Worm (Caenorhabditis elegans): ENCODE data around the gene unc-41.

Gene unc-41

ce11 chrV:9970119-9970518, 5.9 kb downstream of the unc-41 start:
- TF ChIP-seq nhr-76 (tag; optimal IDR thresholded peaks at IDR 0.05) (no peak), zip-4 (GFP tag; optimal IDR thresholded peaks at IDR 0.05) (no peak), fkh-10 (GFP tag; optimal IDR thresholded peaks at IDR 0.05) (no peak), rnt-1 (tag; optimal IDR thresholded peaks at IDR 0.05) (peak; percentile 76), ceh-63 (GFP tag; optimal IDR thresholded peaks at IDR 0.05) (peak; percentile 24), lin-39 (tag; optimal IDR thresholded peaks at IDR 0.05) (no peak), pag-3 (tag; optimal IDR thresholded peaks at IDR 0.05; ENCODE audit: borderline replicate concordance, insufficient read depth) (no peak), mab-9 (GFP tag; IDR thresholded peaks at IDR 0.05) (0 out of 2 replicates have a peak, but pooled peaks have one; percentile 33), blmp-1 (tag; optimal IDR thresholded peaks at IDR 0.05) (no peak), hpl-2 (GFP tag; optimal IDR thresholded peaks at IDR 0.05) (no peak), lsy-2 (tag; optimal IDR thresholded peaks at IDR 0.05) (peak; percentile 49 to 52), ceh-90 (tag; optimal IDR thresholded peaks at IDR 0.05) (no peak), nhr-11 (tag; optimal IDR thresholded peaks at IDR 0.05) (no peak), fkh-4 (tag; optimal IDR thresholded peaks at IDR 0.05; ENCODE audit: borderline replicate concordance) (no peak), lin-35 (GFP tag; optimal IDR thresholded peaks at IDR 0.05) (peak; percentile 45 to 74), efl-3 (GFP tag; optimal IDR thresholded peaks at IDR 0.05) (no peak), nhr-85 (tag) (no peak), aha-1 (tag; optimal IDR thresholded peaks at IDR 0.05) (no peak), lin-13 (GFP tag; optimal IDR thresholded peaks at IDR 0.05) (no peak), unc-86 (tag; optimal IDR thresholded peaks at IDR 0.05) (peak; percentile 55), egl-27 (tag; optimal IDR thresholded peaks at IDR 0.05) (no peak), ceh-88 (GFP tag; IDR thresholded peaks at IDR 0.05) (0 out of 2 replicates have a peak, but pooled peaks have one; percentile 44), grh-1 (GFP tag; IDR thresholded peaks at IDR 0.05) (peak; percentile 31; the same call in 1 of the 2 replicates), F16B12.6 (tag; optimal IDR thresholded peaks at IDR 0.05) (peak; percentile 30), ztf-11 (tag; optimal IDR thresholded peaks at IDR 0.05) (no peak), efl-1 (optimal IDR thresholded peaks at IDR 0.05) (peak; percentile 36 to 59), efl-1 (GFP tag; optimal IDR thresholded peaks at IDR 0.05 in 1 of 2) (peak; percentile 42 to 96), ets-5 (GFP tag; IDR thresholded peaks at IDR 0.05) (no peak), nhr-47 (tag; optimal IDR thresholded peaks at IDR 0.05) (peak; percentile 69), unc-130 (tag; optimal IDR thresholded peaks at IDR 0.05) (peak; percentile 77), nhr-12 (tag; optimal IDR thresholded peaks at IDR 0.05) (no peak), sox-4 (tag; optimal IDR thresholded peaks at IDR 0.05) (no peak), nhr-20 (tag; optimal IDR thresholded peaks at IDR 0.05) (peak; percentile 72), swsn-7 (tag; optimal IDR thresholded peaks at IDR 0.05) (peak; percentile 72), mdl-1 (tag; optimal IDR thresholded peaks at IDR 0.05) (peak in 1 of 2 experiments; percentile 35), tbx-2 (tag; optimal IDR thresholded peaks at IDR 0.05) (peak; percentile 69), nhr-71 (tag; optimal IDR thresholded peaks at IDR 0.05) (peak; percentile 75), vab-15 (tag; optimal IDR thresholded peaks at IDR 0.05) (no peak), dpl-1 (GFP tag; optimal IDR thresholded peaks at IDR 0.05) (peak in 2 of 3 experiments; percentile 45 to 46), ama-1 (optimal IDR thresholded peaks at IDR 0.05) (no peak), C16A3.4 (tag; optimal IDR thresholded peaks at IDR 0.05) (peak; percentile 54), fos-1 (tag; optimal IDR thresholded peaks at IDR 0.05) (peak; percentile 15), nhr-28 (tag; optimal IDR thresholded peaks at IDR 0.05) (no peak), snpc-4 (tag; optimal IDR thresholded peaks at IDR 0.05) (peak; percentile 10), nhr-90 (tag; optimal IDR thresholded peaks at IDR 0.05; ENCODE audit: poor library complexity) (peak; percentile 47), hlh-4 (tag; optimal IDR thresholded peaks at IDR 0.05) (no peak), C34B4.2 (tag; optimal IDR thresholded peaks at IDR 0.05) (no peak), jun-1 (tag; optimal IDR thresholded peaks at IDR 0.05) (peak; percentile 4), ces-1 (GFP tag; optimal IDR thresholded peaks at IDR 0.05) (no peak), Y116A8C.19 (tag; optimal IDR thresholded peaks at IDR 0.05; ENCODE audit: borderline replicate concordance) (no peak), nhr-84 (tag; optimal IDR thresholded peaks at IDR 0.05) (no peak), C04F5.9 (tag; optimal IDR thresholded peaks at IDR 0.05) (peak; percentile 22), zag-1 (tag; optimal IDR thresholded peaks at IDR 0.05) (no peak), ceh-82 (tag; optimal IDR thresholded peaks at IDR 0.05) (peak; percentile 43 to 76 (median 72))

Data from whole organism, L1 larva.